Fruit fly (Drosophila melanogaster) whole organism, embryonic: ENCODE data around the gene NdufV3.

Source experiments
- Aef1 ChIP-seq: fragments of 200-800 bp; sonication (Bioruptor generic); IDR thresholded peaks from 3 replicates; pipeline ENCODE4 v1.3.6; 2022; ENCODE audit warnings: missing biosample characterization, missing genetic modification characterization
- BtbVII ChIP-seq: fragments of 200-800 bp; sonication (Bioruptor generic); optimal IDR thresholded peaks from 3 replicates; lab custom pipeline; 2017; ENCODE audit warnings: missing biosample characterization, mild to moderate bottlenecking, missing genetic modification characterization
- CG10366 ChIP-seq: fragments of 200-800 bp; sonication (Bioruptor generic); IDR thresholded peaks from 2 replicates; pipeline ENCODE4 v1.3.6; 2022; ENCODE audit warnings: missing biosample characterization, missing genetic modification characterization
- CG11456 ChIP-seq: fragments of 200-800 bp; sonication (Bioruptor generic); IDR thresholded peaks from 3 replicates; pipeline ENCODE4 v1.3.6; 2022; ENCODE audit warnings: missing biosample characterization, missing genetic modification characterization
- CG11560 ChIP-seq: fragments of 200-800 bp; sonication (Bioruptor generic); IDR thresholded peaks from 3 replicates; pipeline ENCODE4 v1.3.6; 2022; ENCODE audit warnings: missing biosample characterization, missing genetic modification characterization
- CG11723 ChIP-seq: fragments of 200-800 bp; sonication (Bioruptor generic); optimal IDR thresholded peaks from 2 replicates; lab custom pipeline; 2017; ENCODE audit warnings: missing biosample characterization, mild to moderate bottlenecking, missing genetic modification characterization
- CG12219 ChIP-seq: fragments of 200-800 bp; sonication (Bioruptor generic); optimal IDR thresholded peaks from 3 replicates; lab custom pipeline; 2018; ENCODE audit warnings: missing biosample characterization, mild to moderate bottlenecking, missing genetic modification characterization
- CG12391 ChIP-seq: fragments of 200-800 bp; sonication (Bioruptor generic); optimal IDR thresholded peaks from 3 replicates; lab custom pipeline; 2018; ENCODE audit warnings: missing biosample characterization, mild to moderate bottlenecking, missing genetic modification characterization, moderate library complexity
- CG13296 ChIP-seq: fragments of 200-800 bp; sonication (Bioruptor generic); optimal IDR thresholded peaks from 3 replicates; lab custom pipeline; 2018; ENCODE audit warnings: missing biosample characterization, mild to moderate bottlenecking, missing genetic modification characterization
- CG14667 ChIP-seq: fragments of 200-800 bp; sonication (Bioruptor generic); IDR thresholded peaks from 2 replicates; pipeline ENCODE4 v1.3.6; 2022; ENCODE audit warnings: missing biosample characterization, missing genetic modification characterization
- CG1529 ChIP-seq: fragments of 200-800 bp; sonication (Bioruptor generic); optimal IDR thresholded peaks from 3 replicates; lab custom pipeline; 2018; ENCODE audit warnings: missing biosample characterization, missing genetic modification characterization
- CG18619 ChIP-seq: fragments of 200-800 bp; sonication (Bioruptor generic); optimal IDR thresholded peaks from 3 replicates; lab custom pipeline; 2017; ENCODE audit warnings: missing biosample characterization, mild to moderate bottlenecking, missing genetic modification characterization
- CG2712 ChIP-seq: fragments of 200-800 bp; optimal IDR thresholded peaks from 3 replicates; lab custom pipeline; 2019; ENCODE audit warnings: missing biosample characterization, mild to moderate bottlenecking, missing genetic modification characterization, moderate library complexity
- CG30403 ChIP-seq: fragments of 200-800 bp; sonication (Bioruptor generic); optimal IDR thresholded peaks from 3 replicates; lab custom pipeline; 2016; ENCODE audit warnings: missing biosample characterization, missing genetic modification characterization
- CG30431 ChIP-seq: fragments of 200-800 bp; sonication (Bioruptor generic); optimal IDR thresholded peaks from 2 replicates; lab custom pipeline; 2017; ENCODE audit warnings: missing biosample characterization, missing genetic modification characterization
- CG31365 ChIP-seq: fragments of 200-800 bp; sonication (Bioruptor generic); optimal IDR thresholded peaks from 2 replicates; lab custom pipeline; 2018; ENCODE audit warnings: missing biosample characterization, mild to moderate bottlenecking, missing genetic modification characterization
- CG33213 ChIP-seq: fragments of 200-800 bp; sonication (Bioruptor generic); optimal IDR thresholded peaks from 3 replicates; lab custom pipeline; 2016; ENCODE audit warnings: missing biosample characterization, missing genetic modification characterization
- CG34422 ChIP-seq: fragments of 200-800 bp; sonication (Bioruptor generic); IDR thresholded peaks from 3 replicates; pipeline ENCODE4 v1.3.6; 2022; ENCODE audit warnings: missing biosample characterization, missing genetic modification characterization
- CG3847 ChIP-seq: fragments of 200-800 bp; sonication (Bioruptor generic); IDR thresholded peaks from 2 replicates; pipeline ENCODE4 v1.3.6; 2022; ENCODE audit warnings: missing biosample characterization, missing genetic modification characterization
- CG3995 ChIP-seq: fragments of 200-800 bp; sonication (Bioruptor generic); optimal IDR thresholded peaks from 3 replicates; lab custom pipeline; 2016; ENCODE audit warnings: missing biosample characterization, missing genetic modification characterization
- CG4404 ChIP-seq: fragments of 200-800 bp; sonication (Bioruptor generic); IDR thresholded peaks from 2 replicates; pipeline ENCODE4 v1.3.6; 2022; ENCODE audit warnings: missing biosample characterization, missing genetic modification characterization
- CG6689 ChIP-seq: fragments of 200-800 bp; sonication (Bioruptor generic); IDR thresholded peaks from 2 replicates; pipeline ENCODE4 v1.3.6; 2022; ENCODE audit warnings: missing biosample characterization, missing genetic modification characterization
- CG6765 ChIP-seq: fragments of 200-800 bp; sonication (Bioruptor generic); optimal IDR thresholded peaks from 3 replicates; lab custom pipeline; 2017; ENCODE audit warnings: missing biosample characterization, mild to moderate bottlenecking, missing genetic modification characterization
- CG7987 ChIP-seq: fragments of 200-800 bp; sonication (Bioruptor generic); optimal IDR thresholded peaks from 2 replicates; lab custom pipeline; 2018; ENCODE audit warnings: missing biosample characterization, mild to moderate bottlenecking, missing genetic modification characterization, moderate library complexity
- CG8765 ChIP-seq: fragments of 200-800 bp; sonication (Bioruptor generic); IDR thresholded peaks from 2 replicates; pipeline ENCODE4 v1.3.6; 2022; ENCODE audit warnings: missing biosample characterization, missing genetic modification characterization
- CG9797 ChIP-seq: fragments of 200-800 bp; sonication (Bioruptor generic); optimal IDR thresholded peaks from 3 replicates; lab custom pipeline; 2018; ENCODE audit warnings: missing biosample characterization, mild to moderate bottlenecking, missing genetic modification characterization
- Dp ChIP-seq: fragments of 200-800 bp; sonication (Bioruptor generic); optimal IDR thresholded peaks from 2 replicates; lab custom pipeline; 2018; ENCODE audit warnings: missing biosample characterization, mild to moderate bottlenecking, missing genetic modification characterization, moderate library complexity
- Dref ChIP-seq: fragments of 200-800 bp; sonication (Bioruptor generic); IDR thresholded peaks from 2 replicates; pipeline ENCODE4 v1.3.6; 2022; ENCODE audit warnings: missing biosample characterization, missing genetic modification characterization
- Hmr ChIP-seq: fragments of 200-800 bp; sonication (Bioruptor generic); optimal IDR thresholded peaks from 3 replicates; lab custom pipeline; 2017; ENCODE audit warnings: mild to moderate bottlenecking, missing biosample characterization, missing genetic modification reagents, missing genetic modification characterization
- NfI ChIP-seq: fragments of 200-800 bp; sonication (Bioruptor generic); optimal IDR thresholded peaks from 3 replicates; lab custom pipeline; 2018; ENCODE audit warnings: missing biosample characterization, mild to moderate bottlenecking, missing genetic modification characterization, moderate library complexity
- Oaz ChIP-seq: fragments of 200-800 bp; sonication (Bioruptor generic); IDR thresholded peaks from 2 replicates; pipeline ENCODE4 v1.3.6; 2022; ENCODE audit warnings: missing biosample characterization, missing genetic modification characterization
- Scr ChIP-seq: fragments of 200-800 bp; sonication (Bioruptor generic); IDR thresholded peaks from 2 replicates; pipeline ENCODE4 v1.3.6; 2022; ENCODE audit warnings: missing biosample characterization, missing genetic modification characterization; ENCODE audit not compliant: partially characterized antibody
- YL-1 ChIP-seq: fragments of 200-800 bp; sonication (Bioruptor generic); optimal IDR thresholded peaks from 3 replicates; lab custom pipeline; 2017; ENCODE audit warnings: missing biosample characterization, mild to moderate bottlenecking, missing genetic modification characterization
- abd-A ChIP-seq: fragments of 200-800 bp; sonication (Bioruptor generic); optimal IDR thresholded peaks from 3 replicates; lab custom pipeline; 2019; ENCODE audit warnings: missing biosample characterization, mild to moderate bottlenecking, missing genetic modification characterization, moderate library complexity
- aop ChIP-seq: fragments of 200-800 bp; sonication (Bioruptor generic); IDR thresholded peaks from 2 replicates; pipeline ENCODE4 v1.3.6; 2022; ENCODE audit warnings: missing biosample characterization, missing genetic modification characterization
- ase ChIP-seq: fragments of 200-800 bp; sonication (Bioruptor generic); IDR thresholded peaks from 3 replicates; pipeline ENCODE4 v1.3.6; 2022; ENCODE audit warnings: missing biosample characterization, missing genetic modification characterization
- ash1 ChIP-seq: fragments of 200-800 bp; sonication (Bioruptor generic); optimal IDR thresholded peaks from 2 replicates; lab custom pipeline; 2018; ENCODE audit warnings: missing biosample characterization, mild to moderate bottlenecking, missing genetic modification characterization
- bcd ChIP-seq: fragments of 200-800 bp; sonication (Bioruptor generic); optimal IDR thresholded peaks from 2 replicates; lab custom pipeline; 2017; ENCODE audit warnings: missing biosample characterization, mild to moderate bottlenecking, missing genetic modification characterization
- bsh ChIP-seq, 2 experiments: fragments of 200-800 bp; sonication (Bioruptor generic); optimal IDR thresholded peaks; 2 replicates each; lab custom pipeline; 2017 to 2018; ENCODE audit warnings: mild to moderate bottlenecking in 2 of 2, missing biosample characterization in 2 of 2, missing genetic modification characterization in 2 of 2, moderate library complexity in 1 of 2
- en ChIP-seq: fragments of 200-800 bp; sonication (Bioruptor generic); optimal IDR thresholded peaks from 2 replicates; lab custom pipeline; 2016; ENCODE audit warnings: missing biosample characterization, missing genetic modification characterization
- gfzf ChIP-seq: fragments of 200-800 bp; sonication (Bioruptor generic); optimal IDR thresholded peaks from 2 replicates; lab custom pipeline; 2016; ENCODE audit warnings: missing biosample characterization, mild to moderate bottlenecking, missing genetic modification characterization, moderate library complexity
- grn ChIP-seq: fragments of 200-800 bp; sonication (Bioruptor generic); optimal IDR thresholded peaks from 3 replicates; lab custom pipeline; 2017; ENCODE audit warnings: missing biosample characterization, missing genetic modification characterization
- hb ChIP-seq: fragments of 200-800 bp; sonication (Bioruptor generic); IDR thresholded peaks from 3 replicates; pipeline ENCODE4 v1.3.6; 2022; ENCODE audit warnings: missing biosample characterization, missing genetic modification characterization; ENCODE audit not compliant: partially characterized antibody
- kay ChIP-seq: fragments of 200-800 bp; sonication (Bioruptor generic); optimal IDR thresholded peaks from 2 replicates; lab custom pipeline; 2016; ENCODE audit warnings: missing biosample characterization, missing genetic modification characterization
- klu ChIP-seq: fragments of 200-800 bp; sonication (Bioruptor generic); IDR thresholded peaks from 2 replicates; pipeline ENCODE4 v1.3.6; 2022; ENCODE audit warnings: missing biosample characterization, missing genetic modification characterization
- lilli ChIP-seq: fragments of 200-800 bp; sonication (Bioruptor generic); optimal IDR thresholded peaks from 3 replicates; lab custom pipeline; 2016; ENCODE audit warnings: missing biosample characterization, missing genetic modification characterization
- rib ChIP-seq: fragments of 200-800 bp; sonication (Bioruptor generic); IDR thresholded peaks from 2 replicates; pipeline ENCODE4 v1.3.6; 2022; ENCODE audit warnings: missing biosample characterization, missing genetic modification characterization
- ro ChIP-seq: fragments of 200-800 bp; sonication (Bioruptor generic); IDR thresholded peaks from 2 replicates; pipeline ENCODE4 v1.3.6; 2022; ENCODE audit warnings: missing biosample characterization, missing genetic modification characterization
- sd ChIP-seq: fragments of 200-800 bp; sonication (Bioruptor generic); optimal IDR thresholded peaks from 3 replicates; lab custom pipeline; 2018; ENCODE audit warnings: missing biosample characterization, mild to moderate bottlenecking, missing genetic modification characterization, moderate library complexity
- so ChIP-seq: fragments of 200-800 bp; sonication (Bioruptor generic); IDR thresholded peaks from 3 replicates; pipeline ENCODE4 v1.3.6; 2022; ENCODE audit warnings: missing biosample characterization, missing genetic modification characterization
- vfl ChIP-seq: fragments of 200-800 bp; sonication (Bioruptor generic); optimal IDR thresholded peaks from 2 replicates; lab custom pipeline; 2016; ENCODE audit warnings: missing biosample characterization, missing genetic modification characterization
- yki ChIP-seq: fragments of >200 bp; optimal IDR thresholded peaks from 3 replicates; lab custom pipeline; 2018

Gene NdufV3

DNA sequence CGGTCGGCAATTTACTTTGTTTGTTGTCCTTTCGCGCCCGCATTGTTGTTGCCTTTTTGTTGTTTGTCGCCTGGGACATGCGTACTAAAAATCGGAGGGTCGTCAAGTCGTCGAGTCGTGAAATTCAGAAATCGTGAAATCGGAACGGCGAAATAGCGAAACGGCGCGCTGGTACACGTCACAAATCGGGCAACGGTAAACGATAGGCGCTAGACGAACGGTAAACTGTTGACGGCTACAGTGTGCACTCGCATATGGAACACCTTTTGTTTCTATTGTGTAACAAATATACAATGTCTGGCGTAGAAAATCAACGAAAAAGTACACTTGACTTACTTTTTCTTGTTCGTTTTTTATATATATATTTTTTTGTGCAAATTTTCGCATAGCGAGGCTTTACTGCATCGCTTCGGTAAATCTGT is 34.2 kb downstream of the NdufV3 start (continued):
- peak; percentile 73; the same call in 2 of the 3 replicates for TF ChIP-seq so (GFP tag; lab: Robert Waterston, UW)
- peak; percentile 77 for TF ChIP-seq Aef1 (GFP tag; lab: Robert Waterston, UW)
- TF ChIP-seq sd (tag; lab: Kevin White, UChicago) = no peak
- no peak for TF ChIP-seq CG7987 (GFP tag; lab: Kevin White, UChicago)
- TF ChIP-seq vfl = peak; percentile 47
- TF ChIP-seq klu (GFP tag; lab: Robert Waterston, UW) = peak; percentile 74
- peak; percentile 72 for TF ChIP-seq bcd (GFP tag; lab: Kevin White, UChicago)
- no peak for TF ChIP-seq Dref
- TF ChIP-seq grn (GFP tag; lab: Kevin White, UChicago) = no peak
- TF ChIP-seq Hmr (GFP tag; lab: Kevin White, UChicago) = peak; percentile 86
- TF ChIP-seq CG34422 = 0 out of 3 replicates have a peak, but pooled peaks have one; percentile 36
- no peak for TF ChIP-seq YL-1 (GFP tag; lab: Kevin White, UChicago)
- peak; percentile 69 for TF ChIP-seq NfI (GFP tag; lab: Kevin White, UChicago)
- TF ChIP-seq hb (GFP tag; lab: Robert Waterston, UW) = 0 out of 3 replicates have a peak, but pooled peaks have one; percentile 26
- TF ChIP-seq bsh (GFP tag; optimal IDR thresholded peaks at IDR 0.05; lab: Kevin White, UChicago) = no peak
- no peak for TF ChIP-seq CG11723 (GFP tag; lab: Kevin White, UChicago)
- 0 out of 2 replicates have a peak, but pooled peaks have one; percentile 7 for TF ChIP-seq Scr
- peak; percentile 30 for TF ChIP-seq CG12219 (GFP tag; lab: Kevin White, UChicago)
- peak; percentile 56; the same call in 1 of the 3 replicates for TF ChIP-seq ase (GFP tag; lab: Robert Waterston, UW)
- TF ChIP-seq rib (GFP tag; lab: Robert Waterston, UW) = peak; percentile 58; the same call in 1 of the 2 replicates
- no peak for TF ChIP-seq yki
- peak; percentile 62 for TF ChIP-seq CG4404 (GFP tag; lab: Robert Waterston, UW)
- peak; percentile 63 for TF ChIP-seq CG18619 (GFP tag; lab: Kevin White, UChicago)
- no peak for TF ChIP-seq abd-A
- TF ChIP-seq ash1 (GFP tag; lab: Kevin White, UChicago) = no peak
- peak; percentile 76 for TF ChIP-seq CG13296 (GFP tag; lab: Kevin White, UChicago)
- no peak for TF ChIP-seq gfzf (GFP tag; lab: Kevin White, UChicago)
- TF ChIP-seq BtbVII = peak; percentile 73
- TF ChIP-seq kay (GFP tag; lab: Kevin White, UChicago) = peak; percentile 55
- TF ChIP-seq CG2712 (tag; lab: Kevin White, UChicago) = peak; percentile 43
- TF ChIP-seq CG3995 (GFP tag; lab: Kevin White, UChicago) = peak; percentile 13
- TF ChIP-seq en (GFP tag; lab: Kevin White, UChicago) = no peak
- TF ChIP-seq CG1529 = no peak
- peak; percentile 77 for TF ChIP-seq CG10366 (GFP tag; lab: Robert Waterston, UW)
- peak; percentile 64 for TF ChIP-seq CG6765 (GFP tag; lab: Kevin White, UChicago)
- TF ChIP-seq CG12391 (tag; lab: Kevin White, UChicago) = peak; percentile 51
- no peak for TF ChIP-seq CG8765 (GFP tag; lab: Robert Waterston, UW)
- peak; percentile 77; the same call in 2 of the 3 replicates for TF ChIP-seq CG11560 (tag; lab: Robert Waterston, UW)
- peak; percentile 16 for TF ChIP-seq CG30431 (GFP tag; lab: Kevin White, UChicago)
- peak; percentile 86 for TF ChIP-seq CG11456 (GFP tag; lab: Robert Waterston, UW)
- peak; percentile 72 for TF ChIP-seq CG3847 (GFP tag; lab: Robert Waterston, UW)
- TF ChIP-seq ro (GFP tag; lab: Robert Waterston, UW) = peak; percentile 43; the same call in 1 of the 2 replicates
- TF ChIP-seq aop (GFP tag; lab: Robert Waterston, UW) = no peak
- TF ChIP-seq CG6689 (GFP tag; lab: Robert Waterston, UW) = peak; percentile 66
- TF ChIP-seq Oaz (GFP tag; lab: Robert Waterston, UW) = peak; percentile 64
- TF ChIP-seq Dp = no peak
- peak; percentile 72 for TF ChIP-seq CG14667 (GFP tag; lab: Robert Waterston, UW)
- no peak for TF ChIP-seq CG9797 (GFP tag; lab: Kevin White, UChicago)
- TF ChIP-seq CG30403 (GFP tag; lab: Kevin White, UChicago) = peak; percentile 63
- no peak for TF ChIP-seq CG31365 (tag; lab: Kevin White, UChicago)
- TF ChIP-seq lilli (GFP tag; lab: Kevin White, UChicago) = peak; percentile 86
- no peak for TF ChIP-seq CG33213 (GFP tag; lab: Kevin White, UChicago)
